Worm (Caenorhabditis elegans): ENCODE data around the gene Y60C6A.3.

DNA sequence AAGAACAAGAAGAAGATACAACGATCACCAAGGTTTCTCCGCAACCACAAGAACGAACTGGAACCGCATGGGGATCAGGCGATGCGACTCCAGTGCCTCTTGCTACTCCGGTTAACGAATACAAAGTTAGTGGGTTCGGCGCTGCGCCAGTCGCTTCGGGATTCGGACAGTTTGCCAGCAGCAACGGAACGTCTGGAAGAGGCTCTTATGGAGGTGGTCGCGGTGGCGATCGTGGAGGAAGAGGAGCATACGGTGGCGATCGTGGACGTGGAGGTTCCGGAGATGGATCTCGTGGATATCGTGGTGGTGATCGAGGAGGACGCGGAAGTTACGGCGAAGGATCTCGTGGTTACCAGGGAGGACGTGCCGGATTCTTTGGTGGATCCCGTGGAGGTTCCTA, 27.6 kb upstream of the Y60C6A.3 start:
- no peak for TF ChIP-seq pha-2 (tag; optimal IDR thresholded peaks at IDR 0.05)
- no peak for TF ChIP-seq hlh-15 (tag; optimal IDR thresholded peaks at IDR 0.05)
- TF ChIP-seq ama-1 (optimal IDR thresholded peaks at IDR 0.05): no peak
- TF ChIP-seq pqm-1 (tag; optimal IDR thresholded peaks at IDR 0.05): no peak
- no peak for TF ChIP-seq ets-4 (tag; optimal IDR thresholded peaks at IDR 0.05)
- no peak for TF ChIP-seq zip-5 (tag; optimal IDR thresholded peaks at IDR 0.05)
- TF ChIP-seq F13H6.1 (tag; optimal IDR thresholded peaks at IDR 0.05): no peak
